Fruit fly (Drosophila melanogaster) Kc167 (cell line): Measurements from ENCODE around the gene CG14866.

Experiments
- Myc ChIP-seq: fragments of >200 bp; optimal IDR thresholded peaks from 2 replicates; lab custom pipeline; 2017; ENCODE audit warnings: missing external identifiers
- Sin3A ChIP-seq: fragments of >200 bp; optimal IDR thresholded peaks from 2 replicates; lab custom pipeline; 2018; ENCODE audit warnings: missing external identifiers
- h ChIP-seq: fragments of >200 bp; optimal IDR thresholded peaks from 3 replicates; lab custom pipeline; 2018; ENCODE audit warnings: missing external identifiers
- insv ChIP-seq: fragments of >200 bp; optimal IDR thresholded peaks from 3 replicates; lab custom pipeline; 2018; ENCODE audit warnings: missing external identifiers
- psq ChIP-seq: fragments of >200 bp; optimal IDR thresholded peaks from 2 replicates; lab custom pipeline; 2017; ENCODE audit warnings: missing external identifiers
- ttk ChIP-seq: sonication (Bioruptor generic); optimal IDR thresholded peaks from 2 replicates; lab custom pipeline; 2017; ENCODE audit warnings: missing external identifiers

Gene CG14866

DNA sequence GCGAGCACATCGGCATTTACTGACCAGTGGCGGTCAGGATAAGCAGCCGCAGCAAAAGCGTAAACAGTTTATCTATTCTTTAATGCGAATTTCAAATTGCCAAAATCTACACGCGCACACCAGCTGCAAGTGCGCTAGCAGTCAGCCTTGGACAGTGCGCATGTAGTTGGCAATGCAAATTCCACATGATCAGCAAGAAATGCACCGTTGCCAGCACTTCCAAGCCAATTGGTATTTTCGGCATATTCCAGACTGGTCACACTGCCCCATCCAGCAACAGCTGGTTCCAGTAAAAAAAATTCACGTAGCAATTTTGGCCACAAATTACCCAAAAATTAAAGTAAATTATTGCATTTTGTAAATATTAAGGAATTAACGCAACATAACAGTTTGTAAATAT, 28.5 kb upstream of the CG14866 start:
- TF ChIP-seq insv (lab: Kevin White, UChicago) = no peak
- no peak for TF ChIP-seq psq (lab: Kevin White, UChicago)
- TF ChIP-seq Sin3A = no peak
- TF ChIP-seq Myc = no peak
- TF ChIP-seq ttk (lab: Kevin White, UChicago) = no peak

DNA sequence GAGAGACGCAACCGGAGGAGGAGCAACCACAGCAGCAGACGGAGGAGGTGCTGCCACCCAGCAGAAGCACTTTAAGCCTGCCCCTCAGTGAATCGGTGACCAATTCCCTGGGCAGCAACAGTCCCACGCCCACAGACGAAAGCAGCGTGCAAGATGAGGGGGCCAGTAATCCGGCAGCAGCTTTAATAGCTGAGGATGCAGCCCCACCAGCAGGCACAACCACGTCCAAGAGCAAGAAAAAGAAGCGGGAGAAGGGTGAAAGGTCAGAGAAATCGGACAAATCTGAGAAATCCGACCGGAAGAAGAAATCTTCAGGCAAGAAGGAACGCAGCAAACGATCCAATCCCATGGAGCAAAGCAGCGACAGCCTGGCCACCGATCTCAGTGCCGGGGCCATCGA, 27.5 kb upstream of the CG14866 start:
- TF ChIP-seq ttk (lab: Kevin White, UChicago) (no peak), Sin3A (no peak), Myc (no peak), insv (lab: Kevin White, UChicago) (no peak), h (lab: Kevin White, UChicago) (no peak), psq (lab: Kevin White, UChicago) (no peak)

DNA sequence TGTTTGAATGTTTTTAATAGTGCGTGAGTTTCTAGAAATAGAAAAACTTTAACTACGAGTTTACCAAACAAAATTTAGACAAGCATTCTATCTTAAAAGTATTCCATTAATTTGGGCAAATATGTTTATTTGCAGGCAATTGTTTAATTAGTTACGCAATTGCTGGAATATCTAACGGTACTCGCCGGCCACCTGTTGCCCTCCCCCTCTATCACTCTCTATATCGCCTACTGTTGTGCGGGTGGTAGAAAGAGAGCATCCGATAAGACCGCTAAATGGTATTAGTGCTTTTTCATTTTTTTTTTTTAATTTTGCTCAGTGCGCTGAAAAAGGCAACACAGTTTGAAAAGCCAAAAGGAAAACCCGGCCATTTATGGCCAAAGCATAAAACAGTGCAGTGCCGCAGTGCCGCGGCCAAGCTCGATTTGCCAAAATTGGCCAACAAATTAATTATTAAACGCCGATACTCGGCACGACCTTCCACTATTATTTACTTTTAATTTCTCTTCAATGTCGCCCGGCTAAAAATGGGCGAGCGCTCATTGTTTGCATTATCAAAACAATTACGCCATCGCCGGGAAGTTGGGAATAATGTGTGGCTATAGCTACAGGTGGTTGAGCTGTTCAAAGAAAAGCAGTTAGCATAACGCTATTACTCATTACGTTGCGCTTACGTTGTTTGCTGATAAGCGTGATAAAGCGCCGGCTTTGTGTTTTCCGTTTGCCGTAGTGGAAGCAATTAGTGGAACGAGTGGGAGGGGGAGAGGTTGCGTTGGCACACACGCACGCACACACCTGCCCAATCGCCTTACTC, 26.2 kb upstream of the CG14866 start:
- TF ChIP-seq Sin3A = no peak
- no peak for TF ChIP-seq insv (lab: Kevin White, UChicago)
- no peak for TF ChIP-seq psq (lab: Kevin White, UChicago)
- TF ChIP-seq h (lab: Kevin White, UChicago) = no peak
- no peak for TF ChIP-seq Myc
- TF ChIP-seq ttk (lab: Kevin White, UChicago) = no peak

DNA sequence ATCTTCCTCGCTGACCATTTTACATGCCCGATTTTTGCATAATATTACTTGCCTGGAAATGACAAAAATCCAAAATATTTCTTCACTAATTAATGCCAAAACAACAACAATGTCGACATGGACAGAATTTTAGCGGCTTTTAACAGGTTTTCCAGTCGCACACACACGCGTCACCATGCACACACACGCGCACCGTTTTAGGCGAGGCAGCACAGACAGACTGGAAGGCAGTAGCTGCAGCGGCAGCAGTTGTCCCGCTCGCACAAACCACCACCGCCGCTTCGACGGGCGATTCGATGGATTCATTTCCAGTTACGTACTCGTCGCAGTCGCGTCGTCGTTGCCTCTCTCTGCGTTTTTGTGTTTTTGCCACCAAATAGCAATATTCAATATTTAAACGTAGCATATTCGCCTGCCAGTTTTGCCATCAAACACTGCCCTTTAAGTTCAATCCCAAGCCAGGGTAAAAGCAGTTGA, 25.6 kb upstream of the CG14866 start, which contains the start of gene CG45218:
Gene CG45218 (minus strand): TSS at position 158 of the 477 bp plus-strand sequence.
- TF ChIP-seq h (lab: Kevin White, UChicago) = no peak
- no peak for TF ChIP-seq ttk (lab: Kevin White, UChicago)
- no peak for TF ChIP-seq Sin3A

DNA sequence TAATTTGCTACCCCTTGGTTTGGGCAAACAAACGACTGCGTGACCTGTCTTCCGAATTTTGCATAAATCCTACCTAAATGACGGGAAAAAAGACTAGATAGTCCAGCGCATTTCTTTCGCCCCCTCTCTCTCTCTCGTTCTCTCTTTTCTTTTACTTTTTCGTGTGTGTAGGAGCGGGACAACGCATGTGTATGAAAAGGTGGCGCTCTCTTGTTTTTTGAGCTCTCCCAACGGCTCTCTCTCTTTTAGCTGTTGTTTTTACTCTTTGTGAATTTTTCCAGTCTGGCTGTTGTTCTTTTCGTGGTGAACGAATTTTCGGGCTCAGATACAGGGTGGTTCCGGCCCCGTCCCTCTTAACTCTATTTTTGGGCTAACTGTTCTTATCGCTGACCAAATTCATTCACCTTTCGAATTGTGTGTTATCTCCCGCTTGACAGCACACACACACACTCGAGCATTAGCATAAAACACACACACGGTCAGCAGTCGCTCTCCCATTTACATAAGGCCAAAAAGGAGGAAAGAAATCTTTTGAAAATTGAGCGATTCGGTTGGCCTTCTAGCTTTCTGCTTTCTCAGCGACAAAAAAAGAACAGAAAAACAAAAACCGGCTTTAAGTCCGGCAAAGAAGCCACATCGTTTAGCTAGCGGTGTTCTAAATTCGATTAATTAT, 24.6 kb upstream of the CG14866 start:
- TF ChIP-seq ttk (lab: Kevin White, UChicago) (no peak), h (lab: Kevin White, UChicago) (no peak), insv (lab: Kevin White, UChicago) (no peak), Sin3A (no peak), psq (lab: Kevin White, UChicago) (no peak), Myc (no peak)

DNA sequence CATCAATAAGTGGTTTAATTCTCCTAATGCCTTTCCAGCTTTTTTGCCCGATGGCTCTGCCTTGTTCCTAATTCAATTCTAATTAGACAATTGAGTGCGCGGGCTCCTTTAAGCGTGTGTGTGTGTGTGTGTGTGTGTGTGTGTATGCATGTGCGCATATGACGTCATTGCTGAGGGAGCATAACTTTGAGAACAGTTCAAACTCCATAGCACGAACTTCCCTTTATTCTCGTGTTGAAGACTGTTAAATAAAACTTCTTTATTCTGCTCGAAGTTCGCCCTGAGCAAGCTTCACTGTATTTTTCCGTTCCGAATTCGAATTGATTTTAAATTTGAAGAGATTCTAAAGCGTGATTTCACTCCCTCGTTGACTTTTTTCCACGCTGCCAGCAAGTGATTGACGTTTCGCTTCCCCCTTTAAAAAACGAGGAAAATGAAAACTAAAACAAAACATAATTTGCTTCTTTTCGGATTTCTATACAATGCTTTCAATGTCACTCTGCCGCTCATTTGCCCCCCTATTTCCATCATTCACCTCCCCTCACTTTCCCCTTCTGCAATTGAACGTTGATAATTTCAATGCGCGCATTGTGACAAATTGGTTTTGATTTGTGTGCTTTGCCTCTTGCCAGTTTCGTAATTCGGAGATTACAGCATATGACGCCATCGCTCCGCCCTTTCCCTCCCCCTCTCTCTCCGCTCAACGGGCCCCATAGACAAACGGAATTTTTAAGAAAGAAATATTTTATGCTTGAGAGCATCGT, 23.8 kb upstream of the CG14866 start:
- TF ChIP-seq Myc = no peak
- TF ChIP-seq h (lab: Kevin White, UChicago) = no peak
- no peak for TF ChIP-seq psq (lab: Kevin White, UChicago)
- TF ChIP-seq Sin3A = no peak
- no peak for TF ChIP-seq insv (lab: Kevin White, UChicago)
- TF ChIP-seq ttk (lab: Kevin White, UChicago) = no peak

DNA sequence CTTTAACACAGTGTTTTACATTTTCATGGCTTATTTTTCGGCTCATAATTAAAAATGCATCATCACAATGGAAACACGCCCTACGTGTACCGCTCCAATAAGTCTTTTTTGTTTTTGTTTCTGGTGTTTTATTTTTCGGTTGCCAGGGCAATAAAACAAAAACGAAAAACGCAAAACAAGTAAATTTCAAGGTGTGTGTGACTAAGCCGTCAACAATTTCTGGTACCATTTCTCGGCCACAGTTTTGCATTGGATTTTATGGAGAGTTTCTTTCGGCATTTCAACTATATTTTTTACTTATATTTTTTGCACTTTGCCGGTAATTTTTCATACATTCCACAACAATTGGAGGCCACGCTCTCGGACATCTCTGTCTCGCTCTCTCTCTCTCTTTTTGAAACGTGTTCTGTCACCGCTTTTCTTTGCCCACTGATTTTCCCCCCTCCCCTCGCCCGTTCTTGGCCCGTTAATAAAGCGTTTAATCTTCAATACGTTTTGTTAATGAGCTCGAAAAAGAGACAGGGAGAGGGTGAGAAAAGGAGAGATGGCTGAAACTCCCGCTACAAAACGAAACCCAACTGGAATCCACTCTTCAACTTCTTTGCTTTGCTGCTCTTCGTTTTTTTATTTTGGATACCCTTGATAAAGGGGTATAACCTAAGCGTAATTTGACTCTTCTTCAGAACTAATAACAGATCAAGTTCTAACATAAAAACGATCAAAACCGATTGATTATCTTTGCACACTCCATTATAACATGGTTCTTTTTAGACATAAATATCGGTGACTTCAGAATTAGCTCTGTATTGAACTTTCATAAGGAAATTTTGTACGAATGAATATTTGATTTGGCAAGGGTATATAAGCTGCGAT, 23.0 kb upstream of the CG14866 start:
- no peak for TF ChIP-seq psq (lab: Kevin White, UChicago)
- TF ChIP-seq insv (lab: Kevin White, UChicago) = no peak
- no peak for TF ChIP-seq Myc
- no peak for TF ChIP-seq Sin3A
- TF ChIP-seq ttk (lab: Kevin White, UChicago) = no peak
- no peak for TF ChIP-seq h (lab: Kevin White, UChicago)

DNA sequence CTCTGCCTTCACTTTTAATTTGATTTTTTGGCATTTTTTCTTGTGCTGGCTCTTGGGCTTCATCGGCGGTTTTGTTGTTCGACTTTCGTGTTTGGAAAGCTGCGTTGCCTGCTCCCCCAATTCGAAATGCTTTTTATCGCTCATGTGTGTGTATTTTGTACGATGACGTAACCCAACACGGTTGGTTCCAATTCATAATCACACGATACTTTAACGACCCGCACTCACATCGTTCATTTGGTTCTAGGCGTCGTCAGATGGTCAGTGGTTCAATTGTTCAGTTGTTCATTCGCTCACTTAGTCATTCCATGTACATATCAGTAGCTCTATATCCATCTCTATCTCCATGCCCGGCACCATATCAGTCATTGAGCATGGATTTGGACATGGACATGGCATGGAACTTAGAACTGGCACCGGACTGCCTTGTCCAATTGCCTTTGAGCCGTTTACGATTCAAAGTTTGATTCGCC, 22.4 kb upstream of the CG14866 start:
- TF ChIP-seq Myc = no peak
- no peak for TF ChIP-seq h (lab: Kevin White, UChicago)
- TF ChIP-seq ttk (lab: Kevin White, UChicago) = no peak
- no peak for TF ChIP-seq psq (lab: Kevin White, UChicago)
- TF ChIP-seq insv (lab: Kevin White, UChicago) = no peak
- no peak for TF ChIP-seq Sin3A

DNA sequence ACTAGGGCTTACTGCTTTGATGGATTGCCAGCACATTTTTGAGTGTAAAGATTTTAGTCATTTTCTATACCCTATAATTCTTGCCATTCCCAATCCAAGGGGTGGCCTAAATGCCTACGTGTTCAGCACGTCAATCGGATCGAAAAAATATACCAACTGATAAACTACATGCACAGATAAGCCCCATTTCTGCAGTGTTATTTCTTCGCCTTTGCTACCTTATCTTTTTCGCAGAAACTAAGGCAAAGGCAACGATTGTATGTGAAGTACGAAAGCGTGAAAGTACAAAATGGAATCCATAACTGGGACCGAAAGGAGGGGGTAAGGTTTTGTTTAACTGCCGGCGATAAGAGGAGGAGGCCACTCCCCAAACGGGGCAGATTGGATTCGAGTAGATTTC, 18.4 kb upstream of the CG14866 start:
- TF ChIP-seq h (lab: Kevin White, UChicago) = no peak
- no peak for TF ChIP-seq ttk (lab: Kevin White, UChicago)
- TF ChIP-seq psq (lab: Kevin White, UChicago) = no peak
- TF ChIP-seq Myc = no peak
- no peak for TF ChIP-seq insv (lab: Kevin White, UChicago)
- TF ChIP-seq Sin3A = no peak

DNA sequence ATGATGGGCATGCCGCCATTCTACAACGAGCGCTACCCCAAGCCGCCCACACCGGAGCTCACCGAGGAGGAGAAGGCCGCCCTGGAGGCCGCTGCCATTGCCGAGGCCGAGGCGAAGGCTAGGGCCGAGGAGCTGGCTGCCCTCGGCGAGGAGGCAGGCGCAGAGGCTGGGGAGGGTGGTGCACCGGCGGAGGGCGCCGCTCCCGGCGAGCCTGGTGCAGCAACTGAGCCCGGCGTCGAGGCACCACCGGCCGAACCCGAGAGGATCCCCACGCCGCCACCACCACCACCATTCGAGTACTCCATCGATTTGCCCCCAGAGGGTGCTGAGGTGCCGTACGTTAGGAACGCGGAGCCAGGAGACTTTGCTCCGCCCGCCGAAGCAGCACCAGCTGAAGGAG, 11.0 kb upstream of the CG14866 start:
- no peak for TF ChIP-seq insv (lab: Kevin White, UChicago)
- TF ChIP-seq Myc = no peak
- no peak for TF ChIP-seq ttk (lab: Kevin White, UChicago)
- TF ChIP-seq Sin3A = no peak
- no peak for TF ChIP-seq h (lab: Kevin White, UChicago)
- no peak for TF ChIP-seq psq (lab: Kevin White, UChicago)

DNA sequence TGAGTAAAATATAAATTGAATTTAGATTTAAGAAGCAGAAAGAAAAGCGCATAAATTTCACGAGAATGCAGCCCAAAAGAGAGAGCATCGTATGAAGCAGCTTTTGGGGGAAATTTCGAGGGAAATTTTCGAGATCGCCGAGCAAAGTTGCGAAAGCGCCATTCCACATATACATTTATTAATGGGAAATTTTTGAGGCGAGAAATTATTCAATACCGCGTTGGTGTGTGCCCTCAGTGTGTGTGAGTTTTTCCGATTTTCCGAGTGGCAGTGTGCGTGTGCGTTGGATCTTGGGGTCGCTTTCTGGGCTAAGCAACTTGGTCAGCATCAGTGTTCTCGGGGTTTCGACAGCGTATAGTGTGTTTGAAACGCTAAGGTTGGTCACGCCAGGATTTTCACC, 6.3 kb upstream of the CG14866 start, which contains the start of gene Tm2:
Gene Tm2 (plus strand): TSS at position 270 of the 400 bp plus-strand sequence.
- TF ChIP-seq psq (lab: Kevin White, UChicago) (no peak), h (lab: Kevin White, UChicago) (no peak), ttk (lab: Kevin White, UChicago) (no peak), insv (lab: Kevin White, UChicago) (no peak), Myc (no peak), Sin3A (no peak)
